Worm (Caenorhabditis elegans): ENCODE measurements around the gene srm-1.

ce11 chrIV:4986246-4986645 lies 26.1 kb upstream of the srm-1 start, which contains the start of gene clec-177:
- TF ChIP-seq cog-1 (tag; optimal IDR thresholded peaks at IDR 0.05): no peak
- TF ChIP-seq med-1 (GFP tag; optimal IDR thresholded peaks at IDR 0.05; ENCODE audit: insufficient read depth): no peak
- no peak for TF ChIP-seq klf-2 (GFP tag; conservative IDR thresholded peaks at IDR 0.05)
- no peak for TF ChIP-seq tab-1 (GFP tag; IDR thresholded peaks at IDR 0.05)
- no peak for TF ChIP-seq T22C8.4 (GFP tag; IDR thresholded peaks at IDR 0.05)
- TF ChIP-seq ref-1 (GFP tag; conservative IDR thresholded peaks at IDR 0.05): no peak

All from whole organism, midembryonic.